Worm (Caenorhabditis elegans): ENCODE results near the gene H25K10.1.

DNA sequence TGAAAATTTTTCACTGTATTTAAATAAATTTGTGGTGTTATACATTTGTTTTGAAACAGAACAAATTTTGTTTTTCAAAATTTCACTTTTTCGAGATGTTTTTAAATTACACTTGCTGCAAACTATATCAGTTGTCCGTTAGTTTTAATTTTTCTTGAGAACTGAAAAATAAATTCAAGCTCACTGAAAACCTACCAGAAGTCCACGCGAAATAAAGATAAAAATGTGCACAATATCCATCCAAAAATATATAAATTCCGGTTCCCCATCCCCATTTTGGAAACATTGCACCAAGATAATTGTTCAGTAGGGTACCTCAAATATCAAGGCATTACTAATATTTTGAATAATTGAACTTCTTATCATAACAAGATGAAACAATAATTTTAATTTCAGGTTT lies 18.5 kb downstream of the H25K10.1 start:
- TF ChIP-seq aptf-2 (GFP tag; conservative IDR thresholded peaks at IDR 0.05), result no peak
- no peak for TF ChIP-seq K12H6.12 (tag; optimal IDR thresholded peaks at IDR 0.05)
- TF ChIP-seq pha-4 (tag; optimal IDR thresholded peaks at IDR 0.05), result no peak
- no peak for TF ChIP-seq F52B5.7 (tag; optimal IDR thresholded peaks at IDR 0.05)
- no peak for TF ChIP-seq unc-130 (GFP tag; optimal IDR thresholded peaks at IDR 0.05)
- TF ChIP-seq unc-62 (GFP tag; optimal IDR thresholded peaks at IDR 0.05), result no peak
- TF ChIP-seq Y56A3A.18 (GFP tag; IDR thresholded peaks at IDR 0.05), result no peak
- TF ChIP-seq ceh-40 (GFP tag; IDR thresholded peaks at IDR 0.05), result no peak
- TF ChIP-seq Y67H2A.10 (GFP tag; conservative IDR thresholded peaks at IDR 0.05), result no peak
- no peak for TF ChIP-seq madf-10 (tag; optimal IDR thresholded peaks at IDR 0.05)

All from whole organism, young adult.